Worm (Caenorhabditis elegans) whole organism, young adult: ENCODE measurements around the gene spp-4.

ENCODE experiments used
- B0035.1 ChIP-seq: sonication (generic microtip); optimal IDR thresholded peaks from 2 replicates; lab custom pipeline; 2016; ENCODE audit warnings: missing genetic modification characterization, mild to moderate bottlenecking, missing compliant biosample characterization, missing genotype, missing genetic modification reagents
- B0336.3 ChIP-seq: fragments of 200-800 bp; sonication (Bioruptor generic); IDR thresholded peaks from 2 replicates; pipeline ENCODE4 v1.3.6; 2022; ENCODE audit warnings: missing genetic modification characterization, missing compliant biosample characterization
- D2030.7 ChIP-seq: fragments of 200-800 bp; sonication (Bioruptor generic); IDR thresholded peaks from 2 replicates; pipeline ENCODE4 v1.3.6; 2022; ENCODE audit warnings: missing genetic modification reagents, missing genetic modification characterization, missing compliant biosample characterization
- ama-1 ChIP-seq, 3 experiments: fragments of 150-350 bp in 1 of 3; sonication (generic microtip) in 2 of 3; optimal IDR thresholded peaks; 2 replicates each; lab custom pipeline; 2014 to 2018; ENCODE audit warnings: missing biosample characterization in 2 of 3, missing genetic modification characterization in 2 of 3, missing genetic modification reagents in 2 of 3
- attf-6 ChIP-seq: fragments of 200-800 bp; sonication (Bioruptor generic); IDR thresholded peaks from 2 replicates; pipeline ENCODE4 v1.3.6; 2022; ENCODE audit warnings: missing genetic modification reagents, missing genetic modification characterization, missing compliant biosample characterization
- dpl-1 ChIP-seq: fragments of 150-350 bp; optimal IDR thresholded peaks from 2 replicates; lab custom pipeline; 2014; ENCODE audit warnings: missing biosample characterization, missing genetic modification reagents, missing genetic modification characterization
- him-1 ChIP-seq: sonication (generic microtip); optimal IDR thresholded peaks from 2 replicates; lab custom pipeline; 2016; ENCODE audit warnings: missing genotype, missing genetic modification reagents, missing genetic modification characterization, missing compliant biosample characterization
- hlh-12 ChIP-seq: sonication (generic microtip); optimal IDR thresholded peaks from 2 replicates; lab custom pipeline; 2016; ENCODE audit warnings: missing genetic modification characterization, missing compliant biosample characterization
- snpc-1.3 ChIP-seq: sonication (generic microtip); optimal IDR thresholded peaks from 2 replicates; lab custom pipeline; 2017; ENCODE audit warnings: missing genetic modification characterization, mild to moderate bottlenecking, missing compliant biosample characterization, antibody characterized with exemption, moderate library complexity, missing genotype, missing genetic modification reagents; ENCODE audit not compliant: insufficient read depth
- sptf-2 ChIP-seq: fragments of 200-800 bp; sonication (Bioruptor generic); optimal IDR thresholded peaks from 2 replicates; lab custom pipeline; 2018; ENCODE audit warnings: mild to moderate bottlenecking, missing genetic modification characterization, missing compliant biosample characterization
- tbp1 ChIP-seq: fragments of 200-800 bp; sonication (Bioruptor generic); optimal IDR thresholded peaks from 2 replicates; lab custom pipeline; 2018; ENCODE audit warnings: mild to moderate bottlenecking, missing genetic modification characterization, missing compliant biosample characterization
- unc-62 ChIP-seq: fragments of 150-350 bp; optimal IDR thresholded peaks from 2 replicates; lab custom pipeline; 2014; ENCODE audit warnings: missing biosample characterization, missing genetic modification reagents, missing genetic modification characterization

DNA sequence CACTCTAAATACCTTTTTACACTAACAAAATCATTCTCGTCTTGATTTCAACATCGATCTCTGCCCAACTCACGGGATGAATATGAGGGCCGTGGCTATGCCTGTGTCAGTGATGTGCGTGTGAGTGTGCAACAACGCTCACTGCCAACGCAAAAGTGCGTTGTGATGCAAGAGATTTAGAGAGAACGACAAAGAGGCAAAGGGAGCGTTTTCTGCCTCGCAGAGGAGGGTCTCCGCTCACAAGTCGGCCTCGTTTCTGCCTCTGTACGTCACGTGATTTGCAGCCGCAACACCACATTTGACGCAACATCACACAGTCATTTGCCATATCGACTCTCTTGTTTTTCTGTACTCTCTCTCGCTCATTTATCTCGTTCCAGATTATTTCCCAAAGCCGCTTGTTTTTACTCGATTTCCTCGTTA, 15.8 kb upstream of the spp-4 start, which contains the start of gene epg-7:
- no peak for TF ChIP-seq dpl-1
- no peak for TF ChIP-seq him-1 (tag; lab: Kevin White, UChicago)
- no peak for TF ChIP-seq sptf-2 (GFP tag; lab: Kevin White, UChicago)
- TF ChIP-seq tbp1 (GFP tag; lab: Kevin White, UChicago) = peak; percentile 66
- no peak for TF ChIP-seq D2030.7
- no peak for TF ChIP-seq unc-62 (GFP tag; lab: Kevin White, UChicago)
- no peak for TF ChIP-seq attf-6
- TF ChIP-seq snpc-1.3 = no peak
- no peak for TF ChIP-seq ama-1 (optimal IDR thresholded peaks at IDR 0.05; lab: Kevin White, UChicago)
- TF ChIP-seq ama-1 (GFP tag; optimal IDR thresholded peaks at IDR 0.05; lab: Kevin White, UChicago) = no peak
- no peak for TF ChIP-seq B0035.1
- peak; percentile 88 for TF ChIP-seq B0336.3 (GFP tag; lab: Robert Waterston, UW)
- TF ChIP-seq hlh-12 (tag; lab: Kevin White, UChicago) = no peak
